Fruit fly (Drosophila melanogaster): ENCODE measurements around the gene scaf6.

- no peak for TF ChIP-seq Dll (optimal IDR thresholded peaks at IDR 0.05)
- no peak for TF ChIP-seq usp (GFP tag; optimal IDR thresholded peaks at IDR 0.05)
Measured at dm6 chr3L:17077273-17077672, 34.9 kb upstream of the scaf6 start.
